Worm (Caenorhabditis elegans): ENCODE results near the gene F59F5.5.

F59F5.5 gene

DNA sequence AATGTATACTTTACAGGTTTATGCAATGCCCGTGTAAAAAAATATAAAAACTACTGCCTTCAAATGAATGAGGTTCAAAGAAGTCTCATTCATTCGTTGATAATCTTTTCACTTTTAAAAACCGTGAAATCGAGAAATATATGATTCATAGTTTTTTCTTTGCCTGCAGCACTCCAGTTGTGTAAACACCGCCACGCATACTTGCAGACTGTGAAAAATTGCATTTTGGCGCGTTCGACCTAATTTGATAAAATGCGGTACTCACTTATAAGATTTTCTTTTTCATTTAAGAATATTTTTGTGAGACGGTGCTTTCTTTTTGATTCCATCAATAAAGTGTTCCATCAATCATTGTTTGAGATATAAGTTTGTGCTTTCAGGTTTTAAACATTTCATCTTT lies 21.0 kb downstream of the F59F5.5 start:
- TF ChIP-seq unc-42 (tag; optimal IDR thresholded peaks at IDR 0.05) = peak; percentile 72
- no peak for TF ChIP-seq ceh-22 (tag; optimal IDR thresholded peaks at IDR 0.05)
- no peak for TF ChIP-seq ahr-1 (tag; optimal IDR thresholded peaks at IDR 0.05)
- TF ChIP-seq ceh-24 (tag; optimal IDR thresholded peaks at IDR 0.05) = no peak
- TF ChIP-seq Y22D7AL.16 (tag; optimal IDR thresholded peaks at IDR 0.05) = no peak
- TF ChIP-seq fax-1 (tag; optimal IDR thresholded peaks at IDR 0.05) = no peak

DNA sequence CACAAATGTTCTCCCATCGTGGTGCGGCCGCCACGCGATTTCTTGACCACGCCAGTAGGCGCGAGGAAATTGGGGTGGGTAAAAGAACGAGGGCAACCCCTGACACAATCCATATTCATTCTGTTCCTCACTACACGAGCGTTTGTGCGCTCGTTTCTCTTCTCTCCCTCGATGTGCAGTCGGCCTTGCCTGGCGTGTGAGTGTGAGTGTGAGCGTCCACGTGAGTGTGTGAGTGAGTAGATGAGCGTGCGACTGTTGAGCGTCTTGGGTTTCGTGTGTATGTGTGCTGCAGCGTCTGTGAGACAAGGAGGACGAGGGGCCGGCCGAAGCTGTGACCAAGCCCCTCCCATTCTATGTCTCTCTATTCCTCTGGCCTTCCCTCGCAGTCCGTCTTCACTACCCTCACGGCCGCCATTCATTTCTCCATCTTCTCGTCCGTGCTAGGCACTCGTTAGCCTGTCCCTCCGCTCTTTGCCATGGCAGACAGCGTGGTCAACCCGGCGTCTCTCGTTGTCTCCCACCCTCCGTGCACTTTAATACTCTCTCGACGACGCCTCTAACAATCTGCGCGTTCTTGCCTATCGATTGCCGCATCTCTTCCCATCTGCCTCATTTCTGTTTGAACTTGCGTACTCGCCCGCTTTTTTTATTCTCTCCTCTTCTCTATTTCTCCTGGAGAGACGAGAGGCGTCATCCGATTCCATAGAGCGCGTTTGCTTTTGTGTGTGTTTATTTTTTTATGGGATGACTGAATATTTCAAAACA lies 22.8 kb downstream of the F59F5.5 start:
- TF ChIP-seq hlh-15 (tag; optimal IDR thresholded peaks at IDR 0.05) (no peak), ceh-14 (tag; optimal IDR thresholded peaks at IDR 0.05) (peak; percentile 77), T23F11.4 (GFP tag; optimal IDR thresholded peaks at IDR 0.05) (no peak), pros-1 (tag; optimal IDR thresholded peaks at IDR 0.05) (peak; percentile 99), unc-55 (GFP tag; optimal IDR thresholded peaks at IDR 0.05) (peak; percentile 92), ahr-1 (tag; optimal IDR thresholded peaks at IDR 0.05) (peak; percentile 51), tbx-7 (tag; optimal IDR thresholded peaks at IDR 0.05) (peak; percentile 19), dve-1 (tag; optimal IDR thresholded peaks at IDR 0.05) (peak; percentile 50), gmeb-2 (tag; optimal IDR thresholded peaks at IDR 0.05) (no peak), fkh-10 (GFP tag; optimal IDR thresholded peaks at IDR 0.05) (peak; percentile 30), ets-4 (tag; optimal IDR thresholded peaks at IDR 0.05) (peak; percentile 21), Y22D7AL.16 (tag; optimal IDR thresholded peaks at IDR 0.05) (no peak), ref-2 (tag; optimal IDR thresholded peaks at IDR 0.05) (peak; percentile 95), hlh-30 (tag; optimal IDR thresholded peaks at IDR 0.05; ENCODE audit: insufficient read depth) (peak; percentile 96), sox-4 (tag; optimal IDR thresholded peaks at IDR 0.05) (no peak), K02D7.2 (tag; optimal IDR thresholded peaks at IDR 0.05) (no peak), syd-9 (tag; optimal IDR thresholded peaks at IDR 0.05) (peak; percentile 85), lin-11 (tag; optimal IDR thresholded peaks at IDR 0.05) (no peak), npax-4 (tag; optimal IDR thresholded peaks at IDR 0.05) (peak; percentile 16), hlh-6 (tag; optimal IDR thresholded peaks at IDR 0.05) (peak; percentile 80), nhr-232 (tag; optimal IDR thresholded peaks at IDR 0.05) (peak; percentile 60), fax-1 (tag; optimal IDR thresholded peaks at IDR 0.05) (peak; percentile 35), nfya-1 (tag; optimal IDR thresholded peaks at IDR 0.05) (peak; percentile 85), elt-4 (tag; optimal IDR thresholded peaks at IDR 0.05) (no peak), ceh-19 (GFP tag; optimal IDR thresholded peaks at IDR 0.05) (peak; percentile 57), nhr-11 (tag; optimal IDR thresholded peaks at IDR 0.05) (no peak), unc-86 (tag; optimal IDR thresholded peaks at IDR 0.05) (peak; percentile 7), C38D4.7 (GFP tag; optimal IDR thresholded peaks at IDR 0.05) (peak; percentile 23), sox-2 (GFP tag; IDR thresholded peaks at IDR 0.05) (peak; percentile 2; the same call in 1 of the 2 replicates), sdc-2 (tag; optimal IDR thresholded peaks at IDR 0.05) (peak; percentile 88), ceh-6 (GFP tag; optimal IDR thresholded peaks at IDR 0.05) (peak; percentile 55), hlh-8 (tag; optimal IDR thresholded peaks at IDR 0.05) (peak; percentile 59), pax-1 (tag; optimal IDR thresholded peaks at IDR 0.05) (peak; percentile 57), unc-42 (tag; optimal IDR thresholded peaks at IDR 0.05) (peak; percentile 86), F13H6.1 (tag; optimal IDR thresholded peaks at IDR 0.05) (peak; percentile 93), K09A11.1 (tag; optimal IDR thresholded peaks at IDR 0.05; ENCODE audit: insufficient read depth) (peak; percentile 20), madf-2 (tag; optimal IDR thresholded peaks at IDR 0.05) (peak; percentile 66), tbx-2 (tag; optimal IDR thresholded peaks at IDR 0.05) (peak; percentile 95), dmd-4 (tag; optimal IDR thresholded peaks at IDR 0.05; ENCODE audit: borderline replicate concordance) (no peak), che-1 (tag; optimal IDR thresholded peaks at IDR 0.05) (peak; percentile 59), ceh-18 (tag; optimal IDR thresholded peaks at IDR 0.05) (peak; percentile 98), pat-9 (tag; optimal IDR thresholded peaks at IDR 0.05) (no peak), ceh-22 (tag; optimal IDR thresholded peaks at IDR 0.05) (peak; percentile 49), ceh-24 (tag; optimal IDR thresholded peaks at IDR 0.05) (no peak), odd-2 (tag; optimal IDR thresholded peaks at IDR 0.05) (no peak), lim-6 (tag; optimal IDR thresholded peaks at IDR 0.05) (peak; percentile 4), ztf-16 (tag; optimal IDR thresholded peaks at IDR 0.05) (peak; percentile 67), mec-3 (tag; optimal IDR thresholded peaks at IDR 0.05; ENCODE audit: borderline replicate concordance) (peak; percentile 36)

Measured in whole organism, late embryonic.